Worm (Caenorhabditis elegans) whole organism, L4 larva: ENCODE data around the gene D2045.8.

Source experiments
- F26F4.8 ChIP-seq: fragments of 200-800 bp; sonication (Bioruptor generic); conservative IDR thresholded peaks from 2 replicates; pipeline ENCODE4 v1.3.6; 2022; ENCODE audit warnings: missing genetic modification characterization, missing compliant biosample characterization
- F37D6.2 ChIP-seq: sonication (generic microtip); optimal IDR thresholded peaks from 2 replicates; lab custom pipeline; 2016; ENCODE audit warnings: mild to moderate bottlenecking, missing genetic modification characterization, missing compliant biosample characterization
- F44E2.7 ChIP-seq: fragments of 200-800 bp; sonication (Bioruptor generic); IDR thresholded peaks from 2 replicates; pipeline ENCODE4 v2.1.2; 2022; ENCODE audit warnings: missing genetic modification characterization, missing compliant biosample characterization
- F49E8.2 ChIP-seq: sonication (generic microtip); optimal IDR thresholded peaks from 2 replicates; lab custom pipeline; 2016; ENCODE audit warnings: missing compliant biosample characterization, mild to moderate bottlenecking, missing genetic modification characterization, borderline replicate concordance
- Y105C5A.15 ChIP-seq: fragments of 200-800 bp; sonication (Bioruptor generic); IDR thresholded peaks from 2 replicates; pipeline ENCODE4 v1.3.6; 2022; ENCODE audit warnings: missing genetic modification characterization, missing compliant biosample characterization
- aly-2 ChIP-seq: sonication (generic microtip); optimal IDR thresholded peaks from 2 replicates; lab custom pipeline; 2018; ENCODE audit warnings: missing biosample characterization, missing genetic modification characterization
- ceh-20 ChIP-seq: fragments of 200-800 bp; sonication (Bioruptor generic); IDR thresholded peaks from 2 replicates; pipeline ENCODE4 v1.3.6; 2022; ENCODE audit warnings: missing genetic modification reagents, missing genetic modification characterization, missing compliant biosample characterization
- ceh-28 ChIP-seq: fragments of 150-350 bp; optimal IDR thresholded peaks from 2 replicates; lab custom pipeline; 2014; ENCODE audit warnings: missing biosample characterization, missing genetic modification reagents, missing genetic modification characterization
- ceh-44 ChIP-seq: fragments of 200-800 bp; sonication (Bioruptor generic); IDR thresholded peaks from 2 replicates; pipeline ENCODE4 v1.3.6; 2022; ENCODE audit warnings: missing genetic modification reagents, missing genetic modification characterization, missing compliant biosample characterization
- ceh-62 ChIP-seq: sonication (generic microtip); optimal IDR thresholded peaks from 2 replicates; lab custom pipeline; 2017; ENCODE audit warnings: missing biosample characterization, missing genetic modification characterization
- ceh-82 ChIP-seq: sonication (generic microtip); optimal IDR thresholded peaks from 2 replicates; lab custom pipeline; 2017; ENCODE audit warnings: missing biosample characterization, missing genetic modification characterization
- cey-2 ChIP-seq: sonication (generic microtip); optimal IDR thresholded peaks from 3 replicates; lab custom pipeline; 2017; ENCODE audit warnings: missing genetic modification characterization, mild to moderate bottlenecking, missing compliant biosample characterization, antibody characterized with exemption, borderline replicate concordance; ENCODE audit not compliant: insufficient read depth
- daf-12 ChIP-seq: fragments of 150-350 bp; optimal IDR thresholded peaks from 2 replicates; lab custom pipeline; 2014; ENCODE audit warnings: missing biosample characterization, missing genetic modification reagents, missing genetic modification characterization
- daf-16 ChIP-seq, 3 experiments: sonication (generic microtip); optimal IDR thresholded peaks; 2 replicates each; lab custom pipeline; 2016 to 2017; ENCODE audit warnings: missing genetic modification characterization in 3 of 3, missing genetic modification reagents in 3 of 3, mild to moderate bottlenecking in 2 of 3, missing compliant biosample characterization in 2 of 3, missing biosample characterization in 1 of 3, moderate library complexity in 1 of 3
- duxl-1 ChIP-seq: sonication (generic microtip); optimal IDR thresholded peaks from 2 replicates; lab custom pipeline; 2016; ENCODE audit warnings: mild to moderate bottlenecking, missing genetic modification characterization, moderate library complexity, missing compliant biosample characterization; ENCODE audit not compliant: poor library complexity
- dve-1 ChIP-seq: sonication (generic microtip); optimal IDR thresholded peaks from 2 replicates; lab custom pipeline; 2017; ENCODE audit warnings: antibody characterized with exemption, mild to moderate bottlenecking, missing genetic modification characterization, missing compliant biosample characterization; ENCODE audit not compliant: insufficient read depth
- egl-27 ChIP-seq: sonication (generic microtip); optimal IDR thresholded peaks from 3 replicates; lab custom pipeline; 2017; ENCODE audit warnings: missing biosample characterization, missing genetic modification reagents, missing genetic modification characterization
- egl-43 ChIP-seq: fragments of 200-800 bp; sonication (Bioruptor generic); IDR thresholded peaks from 2 replicates; pipeline ENCODE4 v1.3.6; 2022; ENCODE audit warnings: missing genetic modification reagents, missing genetic modification characterization, missing compliant biosample characterization
- fkh-10 ChIP-seq: fragments of 150-350 bp; optimal IDR thresholded peaks from 2 replicates; lab custom pipeline; 2014; ENCODE audit warnings: missing biosample characterization, missing genetic modification reagents, missing genetic modification characterization
- hlh-11 ChIP-seq: fragments of 200-800 bp; sonication (Bioruptor generic); optimal IDR thresholded peaks from 2 replicates; lab custom pipeline; 2018; ENCODE audit warnings: mild to moderate bottlenecking, missing genetic modification characterization, missing compliant biosample characterization
- hlh-30 ChIP-seq: sonication (generic microtip); optimal IDR thresholded peaks from 2 replicates; lab custom pipeline; 2017; ENCODE audit warnings: antibody characterized with exemption, mild to moderate bottlenecking, missing genetic modification characterization, missing compliant biosample characterization; ENCODE audit not compliant: insufficient read depth
- jun-1 ChIP-seq: fragments of 150-350 bp; optimal IDR thresholded peaks from 2 replicates; lab custom pipeline; 2014; ENCODE audit warnings: missing biosample characterization, missing genetic modification reagents, missing genetic modification characterization
- lin-15B ChIP-seq: fragments of 150-350 bp; sonication (generic microtip); optimal IDR thresholded peaks from 3 replicates; lab custom pipeline; 2014; ENCODE audit warnings: missing biosample characterization, missing genetic modification characterization
- lin-29 ChIP-seq: fragments of 200-800 bp; sonication (Bioruptor generic); IDR thresholded peaks from 2 replicates; pipeline ENCODE4 v1.3.6; 2022; ENCODE audit warnings: missing genetic modification reagents, missing genetic modification characterization, missing compliant biosample characterization
- lin-38 ChIP-seq: fragments of 200-800 bp; sonication (Bioruptor generic); IDR thresholded peaks from 2 replicates; pipeline ENCODE4 v1.3.6; 2022; ENCODE audit warnings: missing genetic modification reagents, missing genetic modification characterization, missing compliant biosample characterization
- lsy-2 ChIP-seq, 2 experiments: fragments of 150-350 bp in 1 of 2; sonication (generic microtip) in 1 of 2; optimal IDR thresholded peaks; 2 replicates each; lab custom pipeline; 2014 to 2017; ENCODE audit warnings: missing biosample characterization in 2 of 2, missing genetic modification characterization in 2 of 2
- madf-5 ChIP-seq, 2 experiments: fragments of 200-800 bp; sonication (Bioruptor generic); IDR thresholded peaks; 2 replicates each; pipeline ENCODE4 v1.3.6; 2022; ENCODE audit warnings: missing compliant biosample characterization in 2 of 2, missing genetic modification characterization in 2 of 2
- madf-9 ChIP-seq: fragments of 200-800 bp; sonication (Bioruptor generic); conservative IDR thresholded peaks from 2 replicates; pipeline ENCODE4 v1.3.6; 2022; ENCODE audit warnings: missing genetic modification reagents, missing genetic modification characterization, missing compliant biosample characterization
- mdt-29 ChIP-seq: fragments of 200-800 bp; sonication (Bioruptor generic); IDR thresholded peaks from 2 replicates; pipeline ENCODE4 v1.3.6; 2022; ENCODE audit warnings: missing genetic modification reagents, missing genetic modification characterization, missing compliant biosample characterization
- mep-1 ChIP-seq: fragments of 150-350 bp; sonication (generic microtip); optimal IDR thresholded peaks from 3 replicates; lab custom pipeline; 2014; ENCODE audit warnings: missing biosample characterization, missing genetic modification characterization
- mes-2 ChIP-seq: sonication (generic microtip); optimal IDR thresholded peaks from 2 replicates; lab custom pipeline; 2016; ENCODE audit warnings: missing genotype, mild to moderate bottlenecking, missing genetic modification characterization, missing compliant biosample characterization; ENCODE audit not compliant: poor library complexity, severe bottlenecking
- nhr-237 ChIP-seq: sonication (generic microtip); optimal IDR thresholded peaks from 2 replicates; lab custom pipeline; 2017; ENCODE audit warnings: missing biosample characterization, missing genetic modification characterization
- nhr-28 ChIP-seq: fragments of 150-350 bp; optimal IDR thresholded peaks from 2 replicates; lab custom pipeline; 2014; ENCODE audit warnings: missing biosample characterization, missing genetic modification characterization
- nhr-41 ChIP-seq: fragments of 200-800 bp; sonication (Bioruptor generic); IDR thresholded peaks from 2 replicates; pipeline ENCODE4 v1.3.6; 2022; ENCODE audit warnings: missing genetic modification reagents, missing genetic modification characterization, missing compliant biosample characterization
- nhr-76 ChIP-seq: fragments of 150-350 bp; optimal IDR thresholded peaks from 2 replicates; lab custom pipeline; 2014; ENCODE audit warnings: missing biosample characterization, missing genetic modification characterization
- saeg-2 ChIP-seq: fragments of 200-800 bp; sonication (Bioruptor generic); IDR thresholded peaks from 2 replicates; pipeline ENCODE4 v1.3.6; 2022; ENCODE audit warnings: missing genetic modification reagents, missing genetic modification characterization, missing compliant biosample characterization
- sdz-12 ChIP-seq: fragments of 200-800 bp; sonication (Bioruptor generic); optimal IDR thresholded peaks from 2 replicates; lab custom pipeline; 2018; ENCODE audit warnings: mild to moderate bottlenecking, missing genetic modification characterization, missing compliant biosample characterization
- set-16 ChIP-seq: fragments of 200-800 bp; sonication (Bioruptor generic); IDR thresholded peaks from 2 replicates; pipeline ENCODE4 v1.3.6; 2022; ENCODE audit warnings: missing genetic modification reagents, missing genetic modification characterization, missing compliant biosample characterization
- skn-1 ChIP-seq: fragments of 150-350 bp; optimal IDR thresholded peaks from 2 replicates; lab custom pipeline; 2014; ENCODE audit warnings: missing biosample characterization, missing genetic modification characterization
- zag-1 ChIP-seq: fragments of 150-350 bp; optimal IDR thresholded peaks from 2 replicates; lab custom pipeline; 2014; ENCODE audit warnings: missing biosample characterization, missing genetic modification characterization

D2045.8 gene

DNA sequence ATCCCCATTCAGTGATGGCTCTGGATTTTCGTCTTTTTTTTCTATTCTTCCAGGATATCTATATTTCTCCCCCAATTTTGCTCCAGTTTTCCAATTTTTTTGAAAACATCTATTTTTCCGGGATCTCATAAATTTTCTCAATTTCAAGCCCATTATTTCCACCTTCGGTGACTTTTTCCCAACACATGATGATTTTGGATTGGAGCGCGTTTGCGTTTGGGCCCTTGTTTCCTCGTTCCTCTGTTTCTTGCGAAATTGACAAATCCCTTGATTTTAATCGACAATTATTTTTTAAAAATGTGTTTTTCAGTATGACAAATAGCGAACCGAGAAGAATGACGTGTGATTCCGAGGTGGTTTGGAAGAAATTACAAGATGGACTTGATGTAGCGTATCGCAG, 11.2 kb upstream of the D2045.8 start, which contains the start of gene cul-1:
cul-1 (plus strand) TSS at position 311 of the 400 bp plus-strand sequence.
- TF ChIP-seq Y105C5A.15 (GFP tag; lab: Robert Waterston, UW) (no peak), sdz-12 (GFP tag; lab: Kevin White, UChicago) (no peak), F26F4.8 (GFP tag; lab: Robert Waterston, UW) (no peak), ceh-82 (tag; lab: Kevin White, UChicago) (no peak), nhr-76 (no peak), nhr-28 (tag; lab: Kevin White, UChicago) (peak; percentile 2), jun-1 (tag; lab: Kevin White, UChicago) (no peak), lin-38 (GFP tag; lab: Robert Waterston, UW) (no peak), saeg-2 (GFP tag; lab: Robert Waterston, UW) (no peak), set-16 (GFP tag; lab: Robert Waterston, UW) (no peak), daf-16 (GFP tag; optimal IDR thresholded peaks at IDR 0.05; lab: Kevin White, UChicago) (no peak), daf-16 (tag; optimal IDR thresholded peaks at IDR 0.05; lab: Kevin White, UChicago) (peak; percentile 11), hlh-11 (tag; lab: Kevin White, UChicago) (no peak), nhr-237 (tag; lab: Kevin White, UChicago) (no peak), lin-29 (no peak), ceh-62 (tag; lab: Kevin White, UChicago) (no peak), mdt-29 (GFP tag; lab: Robert Waterston, UW) (no peak), fkh-10 (GFP tag; lab: Kevin White, UChicago) (no peak), egl-27 (tag; lab: Kevin White, UChicago) (no peak), nhr-41 (GFP tag; lab: Robert Waterston, UW) (no peak), lin-15B (no peak), lsy-2 (tag; optimal IDR thresholded peaks at IDR 0.05; lab: Kevin White, UChicago) (peak in 1 of 2 experiments; percentile 42), dve-1 (tag; lab: Kevin White, UChicago) (peak; percentile 5), aly-2 (tag; lab: Kevin White, UChicago) (no peak), ceh-20 (GFP tag; lab: Robert Waterston, UW) (no peak), madf-9 (GFP tag; lab: Robert Waterston, UW) (no peak), mep-1 (no peak), F49E8.2 (tag; lab: Kevin White, UChicago) (no peak), hlh-30 (tag; lab: Kevin White, UChicago) (peak; percentile 72), mes-2 (tag; lab: Kevin White, UChicago) (peak; percentile 23), zag-1 (tag; lab: Kevin White, UChicago) (no peak), skn-1 (tag; lab: Kevin White, UChicago) (no peak), F44E2.7 (GFP tag; lab: Robert Waterston, UW) (no peak)

DNA sequence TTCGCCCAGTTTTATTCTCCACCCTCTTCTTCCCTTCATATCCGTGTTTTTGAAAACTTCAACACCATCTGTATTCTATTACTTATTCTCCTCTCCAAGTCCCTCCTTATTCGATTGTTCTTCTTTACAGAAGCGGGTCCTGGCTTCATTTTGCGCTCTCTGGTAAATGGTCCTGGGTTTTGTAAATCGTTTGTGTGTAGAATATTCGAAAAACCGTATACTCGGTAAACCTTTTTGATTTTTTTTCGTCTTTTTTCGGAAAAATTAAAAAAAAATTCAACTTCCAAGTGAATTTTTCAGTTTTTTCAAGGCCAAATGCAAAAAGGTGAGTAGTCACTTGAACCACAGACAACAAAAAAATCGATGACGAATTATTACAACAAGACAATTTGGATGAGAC, 7.1 kb upstream of the D2045.8 start, which contains the start of gene D2045.9:
D2045.9 (plus strand) TSS at position 301 of the 400 bp plus-strand sequence.
- TF ChIP-seq F37D6.2 (tag; lab: Kevin White, UChicago) (no peak), daf-12 (tag; lab: Kevin White, UChicago) (no peak), duxl-1 (tag; lab: Kevin White, UChicago) (no peak), egl-43 (GFP tag; lab: Robert Waterston, UW) (no peak), ceh-44 (GFP tag; lab: Robert Waterston, UW) (no peak), cey-2 (tag; lab: Kevin White, UChicago) (no peak), ceh-28 (tag; lab: Kevin White, UChicago) (no peak), lin-38 (GFP tag; lab: Robert Waterston, UW) (no peak), mep-1 (no peak), madf-5 (GFP tag; IDR thresholded peaks at IDR 0.05; lab: Robert Waterston, UW) (no peak), Y105C5A.15 (GFP tag; lab: Robert Waterston, UW) (no peak)
